Worm (Caenorhabditis elegans) whole organism, L4 larva: ENCODE results near the gene F54D5.23.

Experiments
- D1046.2 ChIP-seq: fragments of 200-800 bp; sonication (Bioruptor generic); IDR thresholded peaks from 2 replicates; pipeline ENCODE4 v1.3.6; 2022; ENCODE audit warnings: missing genetic modification characterization, missing compliant biosample characterization
- F10B5.3 ChIP-seq: sonication (generic microtip); optimal IDR thresholded peaks from 2 replicates; lab custom pipeline; 2016; ENCODE audit warnings: mild to moderate bottlenecking, missing genetic modification characterization, missing compliant biosample characterization
- F37D6.2 ChIP-seq: sonication (generic microtip); optimal IDR thresholded peaks from 2 replicates; lab custom pipeline; 2016; ENCODE audit warnings: mild to moderate bottlenecking, missing genetic modification characterization, missing compliant biosample characterization
- Y105C5A.15 ChIP-seq: fragments of 200-800 bp; sonication (Bioruptor generic); IDR thresholded peaks from 2 replicates; pipeline ENCODE4 v1.3.6; 2022; ENCODE audit warnings: missing genetic modification characterization, missing compliant biosample characterization
- Y75B8A.6 ChIP-seq: fragments of 200-800 bp; sonication (Bioruptor generic); IDR thresholded peaks from 2 replicates; pipeline ENCODE4 v1.3.6; 2022; ENCODE audit warnings: missing genetic modification reagents, missing genetic modification characterization, missing compliant biosample characterization
- aha-1 ChIP-seq: fragments of 150-350 bp; peaks from one replicate; lab custom pipeline; 2014; ENCODE audit warnings: missing biosample characterization, missing genetic modification characterization
- ceh-20 ChIP-seq: fragments of 200-800 bp; sonication (Bioruptor generic); IDR thresholded peaks from 2 replicates; pipeline ENCODE4 v1.3.6; 2022; ENCODE audit warnings: missing genetic modification reagents, missing genetic modification characterization, missing compliant biosample characterization
- ceh-32 ChIP-seq: sonication (generic microtip); optimal IDR thresholded peaks from 2 replicates; lab custom pipeline; 2016; ENCODE audit warnings: mild to moderate bottlenecking, missing genetic modification characterization, missing compliant biosample characterization; ENCODE audit not compliant: poor library complexity
- daf-12 ChIP-seq: fragments of 150-350 bp; optimal IDR thresholded peaks from 2 replicates; lab custom pipeline; 2014; ENCODE audit warnings: missing biosample characterization, missing genetic modification reagents, missing genetic modification characterization
- daf-8 ChIP-seq: fragments of 200-800 bp; sonication (Bioruptor generic); IDR thresholded peaks from 2 replicates; pipeline ENCODE4 v1.3.6; 2022; ENCODE audit warnings: missing genetic modification characterization, missing compliant biosample characterization
- duxl-1 ChIP-seq: sonication (generic microtip); optimal IDR thresholded peaks from 2 replicates; lab custom pipeline; 2016; ENCODE audit warnings: mild to moderate bottlenecking, missing genetic modification characterization, moderate library complexity, missing compliant biosample characterization; ENCODE audit not compliant: poor library complexity
- dve-1 ChIP-seq: sonication (generic microtip); optimal IDR thresholded peaks from 2 replicates; lab custom pipeline; 2017; ENCODE audit warnings: antibody characterized with exemption, mild to moderate bottlenecking, missing genetic modification characterization, missing compliant biosample characterization; ENCODE audit not compliant: insufficient read depth
- egl-27 ChIP-seq: sonication (generic microtip); optimal IDR thresholded peaks from 3 replicates; lab custom pipeline; 2017; ENCODE audit warnings: missing biosample characterization, missing genetic modification reagents, missing genetic modification characterization
- fkh-10 ChIP-seq: fragments of 150-350 bp; optimal IDR thresholded peaks from 2 replicates; lab custom pipeline; 2014; ENCODE audit warnings: missing biosample characterization, missing genetic modification reagents, missing genetic modification characterization
- gei-8 ChIP-seq: fragments of 200-800 bp; sonication (Bioruptor generic); optimal IDR thresholded peaks from 2 replicates; lab custom pipeline; 2018; ENCODE audit warnings: mild to moderate bottlenecking, missing genetic modification characterization, missing compliant biosample characterization
- hif-1 ChIP-seq, 2 experiments: sonication (generic microtip); optimal IDR thresholded peaks; 2 replicates each; lab custom pipeline; 2016 to 2017; ENCODE audit warnings: missing compliant biosample characterization in 2 of 2, missing genetic modification characterization in 2 of 2, missing genetic modification reagents in 2 of 2, missing genotype in 2 of 2, mild to moderate bottlenecking in 1 of 2
- hlh-11 ChIP-seq: fragments of 200-800 bp; sonication (Bioruptor generic); optimal IDR thresholded peaks from 2 replicates; lab custom pipeline; 2018; ENCODE audit warnings: mild to moderate bottlenecking, missing genetic modification characterization, missing compliant biosample characterization
- hlh-30 ChIP-seq: sonication (generic microtip); optimal IDR thresholded peaks from 2 replicates; lab custom pipeline; 2017; ENCODE audit warnings: antibody characterized with exemption, mild to moderate bottlenecking, missing genetic modification characterization, missing compliant biosample characterization; ENCODE audit not compliant: insufficient read depth
- lin-1 ChIP-seq: fragments of 200-800 bp; sonication (Bioruptor generic); IDR thresholded peaks from 2 replicates; pipeline ENCODE4 v1.3.6; 2022; ENCODE audit warnings: missing genetic modification reagents, missing genetic modification characterization, missing compliant biosample characterization
- lin-13 ChIP-seq: fragments of 150-350 bp; optimal IDR thresholded peaks from 2 replicates; lab custom pipeline; 2014; ENCODE audit warnings: missing biosample characterization, missing genetic modification reagents, missing genetic modification characterization
- lin-29 ChIP-seq: fragments of 200-800 bp; sonication (Bioruptor generic); IDR thresholded peaks from 2 replicates; pipeline ENCODE4 v1.3.6; 2022; ENCODE audit warnings: missing genetic modification reagents, missing genetic modification characterization, missing compliant biosample characterization
- madf-9 ChIP-seq: fragments of 200-800 bp; sonication (Bioruptor generic); conservative IDR thresholded peaks from 2 replicates; pipeline ENCODE4 v1.3.6; 2022; ENCODE audit warnings: missing genetic modification reagents, missing genetic modification characterization, missing compliant biosample characterization
- mdt-29 ChIP-seq: fragments of 200-800 bp; sonication (Bioruptor generic); IDR thresholded peaks from 2 replicates; pipeline ENCODE4 v1.3.6; 2022; ENCODE audit warnings: missing genetic modification reagents, missing genetic modification characterization, missing compliant biosample characterization
- mxl-2 ChIP-seq: fragments of 200-800 bp; sonication (Bioruptor generic); conservative IDR thresholded peaks from 2 replicates; pipeline ENCODE4 v1.3.6; 2022; ENCODE audit warnings: missing genetic modification reagents, missing genetic modification characterization, missing compliant biosample characterization
- nhr-102 ChIP-seq: sonication (generic microtip); optimal IDR thresholded peaks from 2 replicates; lab custom pipeline; 2016; ENCODE audit warnings: mild to moderate bottlenecking, missing genetic modification characterization, moderate library complexity, missing compliant biosample characterization
- nhr-11 ChIP-seq: fragments of 150-350 bp; optimal IDR thresholded peaks from 2 replicates; lab custom pipeline; 2014; ENCODE audit warnings: missing biosample characterization, missing genetic modification characterization
- nhr-111 ChIP-seq: fragments of 200-800 bp; sonication (Bioruptor generic); optimal IDR thresholded peaks from 2 replicates; lab custom pipeline; 2018; ENCODE audit warnings: mild to moderate bottlenecking, missing genetic modification characterization, missing compliant biosample characterization
- nhr-42 ChIP-seq: fragments of 200-800 bp; sonication (Bioruptor generic); IDR thresholded peaks from 2 replicates; pipeline ENCODE4 v1.3.6; 2022; ENCODE audit warnings: missing genetic modification characterization, missing compliant biosample characterization
- nhr-48 ChIP-seq: sonication (generic microtip); optimal IDR thresholded peaks from 2 replicates; lab custom pipeline; 2016; ENCODE audit warnings: mild to moderate bottlenecking, missing genetic modification characterization, missing compliant biosample characterization
- php-3 ChIP-seq: fragments of 200-800 bp; sonication (Bioruptor generic); IDR thresholded peaks from 2 replicates; pipeline ENCODE4 v1.3.6; 2022; ENCODE audit warnings: missing genetic modification reagents, missing genetic modification characterization, missing compliant biosample characterization
- sdz-12 ChIP-seq: fragments of 200-800 bp; sonication (Bioruptor generic); optimal IDR thresholded peaks from 2 replicates; lab custom pipeline; 2018; ENCODE audit warnings: mild to moderate bottlenecking, missing genetic modification characterization, missing compliant biosample characterization
- set-16 ChIP-seq: fragments of 200-800 bp; sonication (Bioruptor generic); IDR thresholded peaks from 2 replicates; pipeline ENCODE4 v1.3.6; 2022; ENCODE audit warnings: missing genetic modification reagents, missing genetic modification characterization, missing compliant biosample characterization
- snpc-1.2 ChIP-seq: fragments of 200-800 bp; sonication (Bioruptor generic); IDR thresholded peaks from 2 replicates; pipeline ENCODE4 v1.3.6; 2022; ENCODE audit warnings: missing genetic modification reagents, missing genetic modification characterization, missing compliant biosample characterization
- tag-97 ChIP-seq: fragments of 200-800 bp; sonication (Bioruptor generic); IDR thresholded peaks from 2 replicates; pipeline ENCODE4 v1.3.6; 2022; ENCODE audit warnings: missing genetic modification characterization, missing compliant biosample characterization
- unc-130 ChIP-seq: sonication (generic microtip); optimal IDR thresholded peaks from 2 replicates; lab custom pipeline; 2016; ENCODE audit warnings: missing genetic modification reagents, missing genetic modification characterization, missing compliant biosample characterization
- unc-39 ChIP-seq: sonication (generic microtip); optimal IDR thresholded peaks from 2 replicates; lab custom pipeline; 2017; ENCODE audit warnings: missing biosample characterization, missing genetic modification characterization
- unc-62 ChIP-seq, 3 experiments: fragments of 150-350 bp in 1 of 3; sonication (generic microtip); optimal IDR thresholded peaks in 2 of 3; peaks in 1 of 3; 1 replicate in 1 of 3; 2 replicates in 2 of 3; lab custom pipeline; 2014 to 2017; ENCODE audit warnings: missing biosample characterization in 3 of 3, missing genetic modification characterization in 3 of 3, missing genetic modification reagents in 3 of 3, missing genotype in 1 of 3
- vab-7 ChIP-seq: fragments of 200-800 bp; sonication (Bioruptor generic); IDR thresholded peaks from 2 replicates; pipeline ENCODE4 v1.3.6; 2022; ENCODE audit warnings: missing genetic modification reagents, missing genetic modification characterization, missing compliant biosample characterization
- zfp-2 ChIP-seq: sonication (generic microtip); optimal IDR thresholded peaks from 2 replicates; lab custom pipeline; 2016; ENCODE audit warnings: mild to moderate bottlenecking, missing genetic modification characterization, missing compliant biosample characterization
- zip-11 ChIP-seq: fragments of 200-800 bp; sonication (Bioruptor generic); IDR thresholded peaks from 2 replicates; pipeline ENCODE4 v1.3.6; 2022; ENCODE audit warnings: missing genetic modification characterization, missing compliant biosample characterization
- zip-2 ChIP-seq: fragments of 150-350 bp; optimal IDR thresholded peaks from 2 replicates; lab custom pipeline; 2014; ENCODE audit warnings: missing biosample characterization, missing genetic modification characterization
- ztf-7 ChIP-seq: fragments of 150-350 bp; optimal IDR thresholded peaks from 2 replicates; lab custom pipeline; 2014; ENCODE audit warnings: missing biosample characterization, missing genetic modification characterization

F54D5.23 gene

DNA sequence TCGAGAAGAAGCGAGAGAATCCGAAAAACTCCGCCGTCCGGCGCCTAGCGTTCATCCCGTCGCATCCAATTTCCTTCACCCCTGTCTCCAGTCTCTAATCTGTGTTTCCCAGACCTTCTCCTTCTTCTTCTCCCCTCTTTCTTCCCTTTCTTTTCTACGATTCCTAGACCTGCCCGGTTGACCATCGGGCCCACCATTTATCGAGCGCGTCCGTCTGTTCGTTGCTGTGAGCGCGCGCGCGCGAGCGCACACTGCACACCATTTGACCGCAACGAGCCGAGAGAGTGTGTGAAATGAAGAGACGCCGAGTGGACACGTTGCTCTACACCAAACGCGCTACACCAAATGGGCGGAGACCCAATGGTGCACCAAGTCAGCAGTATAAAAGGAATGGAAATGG lies 32.0 kb downstream of the F54D5.23 start (continued):
- TF ChIP-seq lin-29 (GFP tag; lab: Robert Waterston, UW) = no peak
- no peak for TF ChIP-seq nhr-111
- no peak for TF ChIP-seq daf-8
- TF ChIP-seq unc-130 (GFP tag; lab: Kevin White, UChicago) = peak; percentile 70
- no peak for TF ChIP-seq unc-39 (tag; lab: Kevin White, UChicago)
- TF ChIP-seq ztf-7 = no peak
- no peak for TF ChIP-seq Y75B8A.6 (GFP tag; lab: Robert Waterston, UW)
- TF ChIP-seq F37D6.2 (tag; lab: Kevin White, UChicago) = no peak
- TF ChIP-seq nhr-102 (tag; lab: Kevin White, UChicago) = no peak
- no peak for TF ChIP-seq F10B5.3 (tag; lab: Kevin White, UChicago)
- no peak for TF ChIP-seq fkh-10
- no peak for TF ChIP-seq zfp-2 (tag; lab: Kevin White, UChicago)
- peak; percentile 82 for TF ChIP-seq set-16 (GFP tag; lab: Robert Waterston, UW)
- no peak for TF ChIP-seq lin-1 (GFP tag; lab: Robert Waterston, UW)
- TF ChIP-seq zip-11 (GFP tag; lab: Robert Waterston, UW) = no peak
- TF ChIP-seq nhr-48 (tag; lab: Kevin White, UChicago) = no peak
- no peak for TF ChIP-seq hlh-11 (tag; lab: Kevin White, UChicago)
- no peak for TF ChIP-seq snpc-1.2

DNA sequence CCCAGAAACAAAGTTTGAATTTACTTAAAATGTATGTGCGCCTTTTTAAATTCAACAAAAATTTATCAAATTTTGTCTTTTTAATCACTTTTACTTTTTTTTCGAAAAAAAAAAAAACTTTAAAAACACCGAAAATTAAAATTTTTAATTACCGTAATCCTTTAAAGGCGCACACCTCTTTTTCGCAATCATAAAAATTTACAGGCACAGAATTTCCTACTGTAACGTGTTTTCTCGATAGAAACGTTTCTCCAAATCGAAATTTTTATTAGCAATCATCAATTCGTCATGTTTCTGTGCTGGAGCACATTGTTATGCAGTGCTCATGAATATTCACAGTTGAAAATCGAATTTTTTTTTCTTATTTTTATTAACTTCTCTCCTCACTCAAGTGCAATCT lies 32.6 kb downstream of the F54D5.23 start:
- peak; percentile 63 for TF ChIP-seq aha-1 (tag; lab: Kevin White, UChicago)
- TF ChIP-seq Y105C5A.15 = no peak

DNA sequence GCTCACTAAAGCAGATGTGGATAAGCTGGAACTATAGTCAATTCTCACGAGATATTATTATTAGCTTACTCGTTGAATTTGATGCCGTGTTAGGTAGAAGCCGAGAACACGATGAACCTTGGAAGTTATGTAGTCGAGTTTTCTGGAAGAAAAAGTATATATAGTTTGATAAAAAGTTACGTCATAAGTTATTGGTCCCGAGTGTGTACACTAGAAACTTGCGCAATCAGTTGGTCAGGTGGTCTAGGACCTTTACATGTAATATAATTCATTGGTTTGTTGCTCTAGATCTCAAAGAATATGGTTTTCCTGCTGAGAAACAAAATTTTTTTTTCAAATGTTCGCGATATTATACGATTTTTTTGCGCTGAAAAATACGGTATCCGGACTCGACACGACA lies 33.2 kb downstream of the F54D5.23 start:
- TF ChIP-seq ceh-32 (tag; lab: Kevin White, UChicago) (no peak), snpc-1.2 (no peak), nhr-42 (GFP tag; lab: Robert Waterston, UW) (no peak), D1046.2 (no peak), mdt-29 (GFP tag; lab: Robert Waterston, UW) (no peak), egl-27 (tag; lab: Kevin White, UChicago) (no peak), hif-1 (tag; optimal IDR thresholded peaks at IDR 0.05; lab: Kevin White, UChicago) (no peak), daf-12 (no peak), php-3 (GFP tag; lab: Robert Waterston, UW) (no peak), zip-2 (tag; lab: Kevin White, UChicago) (no peak), nhr-48 (tag; lab: Kevin White, UChicago) (no peak)

DNA sequence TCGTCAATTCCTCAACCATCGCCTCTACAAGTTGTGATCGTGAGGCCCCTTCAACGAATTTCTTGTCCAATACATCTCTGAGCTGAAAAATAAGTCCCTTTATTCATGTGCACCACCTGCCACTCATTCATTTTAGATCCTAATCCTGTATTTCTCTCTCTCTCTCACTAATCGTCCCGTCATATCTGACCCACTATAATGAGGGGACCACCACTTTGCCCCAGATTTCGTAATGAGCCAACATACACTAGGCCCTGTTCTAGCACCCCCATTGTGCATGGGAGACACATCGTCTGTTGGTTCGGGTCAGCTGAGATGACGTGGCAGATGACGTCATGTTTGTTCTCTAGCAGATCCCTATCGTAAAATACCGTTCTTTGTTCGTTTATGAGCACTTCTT lies 33.7 kb downstream of the F54D5.23 start:
- TF ChIP-seq aha-1 (tag; lab: Kevin White, UChicago) (peak; percentile 58), unc-62 (GFP tag; optimal IDR thresholded peaks at IDR 0.05 in 1 of 2; lab: Kevin White, UChicago) (peak in 1 of 2 experiments; percentile 26), unc-62 (tag; optimal IDR thresholded peaks at IDR 0.05; lab: Kevin White, UChicago) (no peak), gei-8 (no peak)

DNA sequence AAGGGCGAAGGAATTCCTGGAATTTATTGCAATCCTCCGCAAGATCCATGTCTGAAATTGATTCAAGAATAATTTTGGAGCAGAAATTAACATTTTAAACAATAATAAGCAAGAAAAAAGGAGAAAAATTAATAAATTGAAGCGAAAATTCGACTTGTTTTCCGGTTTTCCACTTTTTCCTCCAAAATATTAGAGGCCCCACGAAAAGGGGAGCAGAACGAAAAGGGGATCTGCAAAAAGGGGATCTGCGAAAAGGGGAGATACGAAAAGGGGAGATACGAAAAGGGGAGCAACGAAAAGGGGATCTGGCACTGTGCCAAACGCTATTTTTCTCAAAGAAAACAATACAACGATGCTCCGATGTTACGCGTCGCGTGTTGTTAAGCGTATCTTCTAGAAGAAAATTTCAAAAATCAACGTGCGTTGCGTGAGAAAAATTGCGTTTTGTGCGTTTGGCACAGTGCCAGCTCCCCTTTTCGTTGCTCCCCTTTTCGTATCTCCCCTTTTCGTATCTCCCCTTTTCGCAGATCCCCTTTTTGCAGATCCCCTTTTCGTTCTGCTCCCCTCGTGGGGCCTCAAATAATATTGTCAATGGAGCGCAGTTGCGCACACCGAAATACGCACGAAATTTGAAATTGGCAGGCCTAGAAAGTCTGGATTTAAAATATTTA lies 34.5 kb downstream of the F54D5.23 start, which contains the start of gene Y62F5A.12:
Y62F5A.12 (minus strand) TSS at position 51 of the 671 bp plus-strand sequence.
- TF ChIP-seq sdz-12 (GFP tag; lab: Kevin White, UChicago) (peak; percentile 60), lin-1 (GFP tag; lab: Robert Waterston, UW) (peak; percentile 85; the same call in 1 of the 2 replicates), nhr-11 (tag; lab: Kevin White, UChicago) (peak; percentile 68), vab-7 (peak; percentile 96), dve-1 (tag; lab: Kevin White, UChicago) (peak; percentile 59), tag-97 (GFP tag; lab: Robert Waterston, UW) (peak; percentile 88; the same call in 1 of the 2 replicates), hlh-30 (peak; percentile 67), set-16 (GFP tag; lab: Robert Waterston, UW) (peak; percentile 67), Y75B8A.6 (GFP tag; lab: Robert Waterston, UW) (0 out of 2 replicates have a peak, but pooled peaks have one; percentile 80), madf-9 (GFP tag; lab: Robert Waterston, UW) (peak; percentile 96), mxl-2 (GFP tag; lab: Robert Waterston, UW) (peak; percentile 80), duxl-1 (peak; percentile 70), lin-13 (GFP tag; lab: Kevin White, UChicago) (peak; percentile 69), ceh-20 (GFP tag; lab: Robert Waterston, UW) (peak; percentile 95), Y105C5A.15 (peak; percentile 70; the same call in 1 of the 2 replicates)
